Fruit fly (Drosophila melanogaster) whole organism, prepupa: Measurements from ENCODE around the gene Elba3.

Experiments
- Blimp-1 ChIP-seq: fragments of 200-800 bp; sonication (Bioruptor generic); optimal IDR thresholded peaks from 3 replicates; lab custom pipeline; 2017; ENCODE audit warnings: missing biosample characterization, missing genetic modification characterization, mild to moderate bottlenecking, moderate library complexity, missing genetic modification reagents
- CG10631 ChIP-seq: fragments of 200-800 bp; sonication (Bioruptor generic); optimal IDR thresholded peaks from 2 replicates; lab custom pipeline; 2016; ENCODE audit warnings: missing biosample characterization, missing genetic modification characterization
- CG10669 ChIP-seq: fragments of 200-800 bp; sonication (Bioruptor generic); optimal IDR thresholded peaks from 3 replicates; lab custom pipeline; 2018; ENCODE audit warnings: missing biosample characterization, mild to moderate bottlenecking, missing genetic modification characterization, moderate library complexity
- CG1621 ChIP-seq: fragments of 200-800 bp; sonication (Bioruptor generic); optimal IDR thresholded peaks from 3 replicates; lab custom pipeline; 2018; ENCODE audit warnings: missing biosample characterization, mild to moderate bottlenecking, missing genetic modification characterization
- CG16779 ChIP-seq: fragments of 200-800 bp; sonication (Bioruptor generic); optimal IDR thresholded peaks from 3 replicates; lab custom pipeline; 2017; ENCODE audit warnings: missing biosample characterization, mild to moderate bottlenecking, missing genetic modification characterization
- CG3032 ChIP-seq: fragments of 200-800 bp; optimal IDR thresholded peaks from 2 replicates; lab custom pipeline; 2019; ENCODE audit warnings: missing biosample characterization, mild to moderate bottlenecking, missing genetic modification characterization, moderate library complexity
- CG32006 ChIP-seq: fragments of 200-800 bp; sonication (Bioruptor generic); optimal IDR thresholded peaks from 3 replicates; lab custom pipeline; 2017; ENCODE audit warnings: missing biosample characterization, mild to moderate bottlenecking, missing genetic modification characterization
- CG4318 ChIP-seq: fragments of 200-800 bp; sonication (Bioruptor generic); optimal IDR thresholded peaks from 3 replicates; lab custom pipeline; 2017; ENCODE audit warnings: missing biosample characterization, mild to moderate bottlenecking, missing genetic modification characterization
- CG6163 ChIP-seq: fragments of 200-800 bp; sonication (Bioruptor generic); IDR thresholded peaks from 3 replicates; pipeline ENCODE4 v1.3.6; 2022; ENCODE audit warnings: missing biosample characterization, missing genetic modification characterization
- CG6276 ChIP-seq: fragments of 200-800 bp; sonication (Bioruptor generic); optimal IDR thresholded peaks from 2 replicates; lab custom pipeline; 2017; ENCODE audit warnings: missing biosample characterization, mild to moderate bottlenecking, missing genetic modification characterization
- CG6792 ChIP-seq: fragments of 200-800 bp; sonication (Bioruptor generic); optimal IDR thresholded peaks from 3 replicates; lab custom pipeline; 2016; ENCODE audit warnings: missing biosample characterization, missing genetic modification characterization
- CG7368 ChIP-seq: fragments of 200-800 bp; sonication (Bioruptor generic); optimal IDR thresholded peaks from 3 replicates; lab custom pipeline; 2016; ENCODE audit warnings: missing biosample characterization, missing genetic modification characterization
- CG8119 ChIP-seq: fragments of 200-800 bp; sonication (Bioruptor generic); IDR thresholded peaks from 3 replicates; pipeline ENCODE4 v1.3.6; 2022; ENCODE audit warnings: missing biosample characterization, missing genetic modification characterization
- CG8632 ChIP-seq: fragments of 200-800 bp; sonication (Bioruptor generic); optimal IDR thresholded peaks from 3 replicates; lab custom pipeline; 2016; ENCODE audit warnings: missing biosample characterization, missing genetic modification characterization
- CG9139 ChIP-seq: fragments of 200-800 bp; sonication (Bioruptor generic); optimal IDR thresholded peaks from 3 replicates; lab custom pipeline; 2017; ENCODE audit warnings: missing biosample characterization, mild to moderate bottlenecking, missing genetic modification characterization
- Eip93F ChIP-seq: fragments of 200-800 bp; sonication (Bioruptor generic); optimal IDR thresholded peaks from 2 replicates; lab custom pipeline; 2016; ENCODE audit warnings: missing biosample characterization, mild to moderate bottlenecking, missing genetic modification characterization
- Ets21C ChIP-seq: fragments of 200-800 bp; sonication (Bioruptor generic); optimal IDR thresholded peaks from 3 replicates; lab custom pipeline; 2016; ENCODE audit warnings: missing biosample characterization, missing genetic modification characterization
- Gug ChIP-seq: fragments of 200-800 bp; sonication (Bioruptor generic); IDR thresholded peaks from 2 replicates; pipeline ENCODE4 v1.3.6; 2022; ENCODE audit warnings: missing biosample characterization, missing genetic modification characterization
- Hr38 ChIP-seq: sonication (Bioruptor generic); optimal IDR thresholded peaks from 2 replicates; lab custom pipeline; 2016; ENCODE audit warnings: missing biosample characterization, missing genetic modification characterization
- OdsH ChIP-seq: fragments of 200-800 bp; sonication (Bioruptor generic); optimal IDR thresholded peaks from 3 replicates; lab custom pipeline; 2016; ENCODE audit warnings: missing biosample characterization, missing genetic modification characterization
- Smox ChIP-seq: fragments of 200-800 bp; sonication (Bioruptor generic); optimal IDR thresholded peaks from 3 replicates; lab custom pipeline; 2016; ENCODE audit warnings: missing biosample characterization, missing genetic modification characterization
- Sox15 ChIP-seq: fragments of 200-800 bp; sonication (Bioruptor generic); optimal IDR thresholded peaks from 3 replicates; lab custom pipeline; 2016; ENCODE audit warnings: missing biosample characterization, missing genetic modification characterization
- acj6 ChIP-seq: fragments of 200-800 bp; sonication (Bioruptor generic); optimal IDR thresholded peaks from 3 replicates; lab custom pipeline; 2016; ENCODE audit warnings: missing biosample characterization, missing genetic modification characterization
- cyc ChIP-seq: fragments of 200-800 bp; sonication (Bioruptor generic); optimal IDR thresholded peaks from 3 replicates; lab custom pipeline; 2016; ENCODE audit warnings: missing biosample characterization, missing genetic modification characterization
- dac ChIP-seq: fragments of 200-800 bp; sonication (Bioruptor generic); optimal IDR thresholded peaks from 2 replicates; lab custom pipeline; 2017; ENCODE audit warnings: missing biosample characterization, mild to moderate bottlenecking, missing genetic modification characterization
- dsx ChIP-seq: fragments of 200-800 bp; optimal IDR thresholded peaks from 3 replicates; lab custom pipeline; 2019; ENCODE audit warnings: missing biosample characterization, mild to moderate bottlenecking, missing genetic modification characterization, moderate library complexity; ENCODE audit not compliant: poor library complexity, severe bottlenecking
- esn ChIP-seq: fragments of 200-800 bp; sonication (Bioruptor generic); optimal IDR thresholded peaks from 2 replicates; lab custom pipeline; 2016; ENCODE audit warnings: missing biosample characterization, mild to moderate bottlenecking, missing genetic modification characterization, moderate library complexity
- fd59A ChIP-seq: fragments of 200-800 bp; sonication (Bioruptor generic); optimal IDR thresholded peaks from 2 replicates; lab custom pipeline; 2017; ENCODE audit warnings: missing biosample characterization, mild to moderate bottlenecking, missing genetic modification characterization, missing genetic modification reagents
- fd85E ChIP-seq: fragments of 200-800 bp; sonication (Bioruptor generic); optimal IDR thresholded peaks from 3 replicates; lab custom pipeline; 2016; ENCODE audit warnings: missing biosample characterization, missing genetic modification characterization
- fkh ChIP-seq: fragments of 200-800 bp; sonication (Bioruptor generic); optimal IDR thresholded peaks from 3 replicates; lab custom pipeline; 2017; ENCODE audit warnings: missing biosample characterization, mild to moderate bottlenecking, missing genetic modification characterization, moderate library complexity
- pdm3 ChIP-seq: fragments of 200-800 bp; sonication (Bioruptor generic); optimal IDR thresholded peaks from 3 replicates; lab custom pipeline; 2016; ENCODE audit warnings: missing biosample characterization, missing genetic modification characterization
- spab ChIP-seq: fragments of 200-800 bp; sonication (Bioruptor generic); optimal IDR thresholded peaks from 2 replicates; lab custom pipeline; 2017; ENCODE audit warnings: missing biosample characterization, mild to moderate bottlenecking, missing genetic modification characterization, missing genetic modification reagents

Gene Elba3

dm6 chr2L:4650752-4651453 lies 36.4 kb upstream of the Elba3 start, which contains the start of gene CG3355 (continued):
- TF ChIP-seq CG6276 (GFP tag; lab: Kevin White, UChicago) (no peak), CG6792 (GFP tag; lab: Kevin White, UChicago) (no peak), dsx (GFP tag; lab: Kevin White, UChicago) (no peak), CG10669 (GFP tag; lab: Kevin White, UChicago) (no peak), Sox15 (no peak), CG6163 (GFP tag; lab: Robert Waterston, UW) (no peak), CG1621 (tag; lab: Kevin White, UChicago) (no peak), CG3032 (no peak), Hr38 (GFP tag; lab: Kevin White, UChicago) (no peak), spab (GFP tag; lab: Kevin White, UChicago) (no peak), CG32006 (no peak), Ets21C (GFP tag; lab: Kevin White, UChicago) (no peak), CG7368 (GFP tag; lab: Kevin White, UChicago) (no peak), Blimp-1 (GFP tag; lab: Kevin White, UChicago) (peak; percentile 21), CG4318 (GFP tag; lab: Kevin White, UChicago) (no peak)

dm6 chr2L:4660932-4661331 lies 26.4 kb upstream of the Elba3 start:
- TF ChIP-seq CG8119 (GFP tag; lab: Robert Waterston, UW) (no peak), CG3032 (no peak), CG10631 (no peak), Eip93F (no peak), pdm3 (GFP tag; lab: Kevin White, UChicago) (no peak), dac (no peak), acj6 (GFP tag; lab: Kevin White, UChicago) (no peak)

- TF ChIP-seq fkh (no peak), CG3032 (no peak), esn (GFP tag; lab: Kevin White, UChicago) (no peak), Smox (GFP tag; lab: Kevin White, UChicago) (no peak)
- TF ChIP-seq, all 60 proteins: peak for 0
Measured at dm6 chr2L:4682377-4682776, 4.9 kb upstream of the Elba3 start, which contains the start of gene CG11929. TSS of gene CG11929 (plus strand) at chr2L:4682677.

- TF ChIP-seq dac (no peak), CG16779 (tag; lab: Kevin White, UChicago) (no peak), CG8119 (GFP tag; lab: Robert Waterston, UW) (no peak), esn (GFP tag; lab: Kevin White, UChicago) (no peak), Sox15 (no peak), CG8632 (no peak), fd85E (no peak), Smox (GFP tag; lab: Kevin White, UChicago) (no peak), Gug (GFP tag; lab: Robert Waterston, UW) (no peak), cyc (GFP tag; lab: Kevin White, UChicago) (no peak), fkh (no peak), dsx (GFP tag; lab: Kevin White, UChicago) (no peak), CG9139 (GFP tag; lab: Kevin White, UChicago) (no peak)
Measured at dm6 chr2L:4684361-4684760, 3.0 kb upstream of the Elba3 start, which contains the start of gene Elba1. TSS of gene Elba1 (minus strand) at chr2L:4684461.

- no peak for TF ChIP-seq OdsH
- TF ChIP-seq fd59A (GFP tag; lab: Kevin White, UChicago), result no peak
Measured at dm6 chr2L:4690602-4691001, 3.3 kb downstream of the Elba3 start, which contains the start of gene CG3251. TSS of gene CG3251 (minus strand) at chr2L:4690702.
